Fruit fly (Drosophila melanogaster) whole organism: Measurements from ENCODE around the gene flfl.

Experiments used
- CG8478 ChIP-seq: fragments of >200 bp; optimal IDR thresholded peaks from 2 replicates; lab custom pipeline; 2018; ENCODE audit warnings: inconsistent platforms
- EcR ChIP-seq, 2 experiments: fragments of >200 bp; optimal IDR thresholded peaks; 2 replicates each; lab custom pipeline; 2017; ENCODE audit warnings: missing biosample characterization in 2 of 2, missing genetic modification characterization in 2 of 2, missing genetic modification reagents in 2 of 2
- pan ChIP-seq: fragments of >200 bp; optimal IDR thresholded peaks from 2 replicates; lab custom pipeline; 2017
- psq ChIP-seq: fragments of >200 bp; optimal IDR thresholded peaks from 2 replicates; lab custom pipeline; 2017
- usp ChIP-seq: fragments of >200 bp; optimal IDR thresholded peaks from 2 replicates; lab custom pipeline; 2017; ENCODE audit warnings: missing biosample characterization, missing genetic modification characterization, mixed read lengths

dm6 chr3R:13659865-13660738 lies 23.6 kb upstream of the flfl start, which contains the start of gene Hrb87F:
- TF ChIP-seq pan (no peak), psq (lab: Kevin White, UChicago) (no peak), usp (GFP tag; lab: Kevin White, UChicago) (no peak), CG8478 (lab: Kevin White, UChicago) (no peak), EcR (GFP tag; optimal IDR thresholded peaks at IDR 0.05; lab: Kevin White, UChicago) (no peak)
